Fruit fly (Drosophila melanogaster) Kc167 (cell line): ENCODE measurements around the gene CG15818.

Experiments
- Myc ChIP-seq: fragments of >200 bp; optimal IDR thresholded peaks from 2 replicates; lab custom pipeline; 2017; ENCODE audit warnings: missing external identifiers
- Sin3A ChIP-seq: fragments of >200 bp; optimal IDR thresholded peaks from 2 replicates; lab custom pipeline; 2018; ENCODE audit warnings: missing external identifiers
- h ChIP-seq: fragments of >200 bp; optimal IDR thresholded peaks from 3 replicates; lab custom pipeline; 2018; ENCODE audit warnings: missing external identifiers
- insv ChIP-seq: fragments of >200 bp; optimal IDR thresholded peaks from 3 replicates; lab custom pipeline; 2018; ENCODE audit warnings: missing external identifiers
- psq ChIP-seq: fragments of >200 bp; optimal IDR thresholded peaks from 2 replicates; lab custom pipeline; 2017; ENCODE audit warnings: missing external identifiers
- ttk ChIP-seq: sonication (Bioruptor generic); optimal IDR thresholded peaks from 2 replicates; lab custom pipeline; 2017; ENCODE audit warnings: missing external identifiers

The CG15818 gene

DNA sequence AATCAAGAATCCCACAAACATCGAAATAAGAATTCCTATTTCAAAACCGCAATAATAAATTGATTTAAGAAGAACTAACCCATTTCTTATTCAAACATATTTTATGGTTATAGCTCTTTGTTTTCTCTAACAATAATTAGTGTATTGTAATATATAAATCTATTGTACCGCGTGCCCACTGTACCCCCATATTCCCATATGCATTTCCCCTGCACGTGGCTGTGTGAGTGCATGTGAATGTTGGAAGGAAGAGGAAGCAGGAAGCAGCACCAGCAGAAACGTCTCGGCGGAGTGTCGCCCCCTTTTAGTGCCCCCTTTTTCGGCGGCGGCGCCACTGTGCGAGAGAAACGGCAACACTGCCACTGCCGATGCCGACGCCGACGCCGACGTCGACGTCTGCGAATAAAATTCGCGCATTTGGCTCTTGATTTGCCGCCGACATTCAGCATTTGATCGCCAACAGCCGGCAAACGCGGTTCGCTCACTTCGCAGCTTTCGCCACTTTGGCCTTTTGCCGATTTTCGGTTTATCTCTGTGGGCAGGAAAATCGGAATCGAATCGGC is 12.7 kb downstream of the CG15818 start:
- TF ChIP-seq Myc (lab: Kevin White, UChicago), result no peak
- TF ChIP-seq h (lab: Kevin White, UChicago), result no peak
- no peak for TF ChIP-seq insv (lab: Kevin White, UChicago)
- no peak for TF ChIP-seq psq (lab: Kevin White, UChicago)
- TF ChIP-seq Sin3A, result no peak
- TF ChIP-seq ttk (lab: Kevin White, UChicago), result no peak

dm6 chr2L:7424282-7424905 is 13.7 kb downstream of the CG15818 start:
- no peak for TF ChIP-seq Sin3A
- TF ChIP-seq Myc (lab: Kevin White, UChicago), result no peak
- no peak for TF ChIP-seq ttk (lab: Kevin White, UChicago)
- TF ChIP-seq insv (lab: Kevin White, UChicago), result no peak
- TF ChIP-seq psq (lab: Kevin White, UChicago), result no peak
- TF ChIP-seq h (lab: Kevin White, UChicago), result no peak

dm6 chr2L:7424907-7425689 is 14.4 kb downstream of the CG15818 start:
- TF ChIP-seq Myc (lab: Kevin White, UChicago), result no peak
- TF ChIP-seq insv (lab: Kevin White, UChicago), result no peak
- no peak for TF ChIP-seq psq (lab: Kevin White, UChicago)
- TF ChIP-seq h (lab: Kevin White, UChicago), result no peak

dm6 chr2L:7425690-7426056 is 15.0 kb downstream of the CG15818 start:
- no peak for TF ChIP-seq Myc (lab: Kevin White, UChicago)
- TF ChIP-seq psq (lab: Kevin White, UChicago), result no peak
- TF ChIP-seq Sin3A, result no peak
- TF ChIP-seq insv (lab: Kevin White, UChicago), result no peak
- no peak for TF ChIP-seq h (lab: Kevin White, UChicago)
- TF ChIP-seq ttk (lab: Kevin White, UChicago), result no peak

DNA sequence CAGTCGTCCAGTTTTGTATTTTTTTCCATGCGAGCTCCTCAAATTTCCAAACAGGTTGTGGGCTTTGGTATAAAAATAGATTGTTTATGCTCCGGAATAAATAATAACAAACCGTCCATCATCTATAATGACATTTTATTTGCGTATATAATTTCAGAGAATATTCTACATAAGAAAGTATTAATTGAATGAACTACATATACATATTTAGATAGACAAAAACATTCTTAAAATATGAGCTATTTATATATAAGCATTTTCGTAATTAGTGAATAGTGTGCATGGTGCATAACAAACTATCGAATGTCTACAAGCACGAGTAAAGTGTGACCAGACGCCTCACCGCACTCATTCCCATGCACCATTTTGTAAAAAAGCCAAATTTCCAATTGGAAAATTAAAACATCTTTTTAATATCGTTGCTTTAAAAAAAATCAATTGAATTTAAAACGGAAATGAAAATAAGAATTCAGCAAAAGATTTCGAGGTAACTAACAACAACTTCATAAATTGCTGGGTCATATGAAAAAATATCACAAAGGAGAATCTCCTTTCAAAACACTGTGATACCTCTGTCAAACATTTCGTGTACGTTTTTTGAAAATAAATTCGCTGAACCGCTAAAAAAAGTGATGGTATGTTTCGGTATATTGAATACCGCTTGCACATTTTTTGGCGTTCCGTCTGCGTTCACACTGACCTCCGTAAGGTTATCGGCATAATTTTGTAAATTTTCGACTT is 15.8 kb downstream of the CG15818 start, which contains the start of gene muc:
muc (plus strand) TSS at position 541 of the 741 bp plus-strand sequence.
- TF ChIP-seq psq (lab: Kevin White, UChicago), result no peak
- no peak for TF ChIP-seq Myc (lab: Kevin White, UChicago)
- TF ChIP-seq h (lab: Kevin White, UChicago), result no peak
- no peak for TF ChIP-seq ttk (lab: Kevin White, UChicago)
- no peak for TF ChIP-seq insv (lab: Kevin White, UChicago)
- TF ChIP-seq Sin3A, result no peak

DNA sequence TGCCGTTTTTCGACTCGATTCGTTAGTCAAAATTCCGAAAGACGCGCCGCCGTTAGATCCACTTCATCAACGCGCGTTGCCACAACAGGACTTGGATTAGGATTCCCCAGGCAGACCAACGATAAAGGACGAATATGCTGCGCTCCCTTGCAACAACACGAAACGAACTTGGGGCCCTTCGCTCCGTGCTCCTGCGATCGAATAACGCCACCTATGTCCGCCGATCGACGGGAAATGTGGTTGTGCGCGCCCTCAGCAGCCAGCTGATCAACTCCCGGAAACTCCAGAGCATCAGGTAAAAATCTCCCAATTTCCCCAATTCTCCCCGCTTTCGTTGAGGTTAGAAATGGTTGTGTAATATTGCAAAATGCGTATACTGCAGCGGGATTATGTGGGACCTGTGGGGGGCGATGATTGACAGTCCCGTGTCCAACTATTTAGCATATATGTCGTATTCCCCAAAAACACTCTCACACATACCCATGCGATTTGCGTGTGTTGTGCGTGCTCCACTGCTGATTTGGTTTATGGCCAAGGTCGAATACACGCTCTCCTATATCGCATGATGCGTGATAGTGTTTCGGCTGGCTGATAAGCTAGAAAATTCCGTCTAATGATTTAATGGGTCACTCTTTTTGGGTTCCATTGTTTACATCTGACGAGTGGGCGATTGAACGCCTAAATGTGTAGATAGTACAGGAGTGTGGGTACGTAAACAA is 16.5 kb downstream of the CG15818 start:
- TF ChIP-seq Sin3A (no peak), insv (lab: Kevin White, UChicago) (no peak), ttk (lab: Kevin White, UChicago) (no peak), psq (lab: Kevin White, UChicago) (no peak)

- TF ChIP-seq h (lab: Kevin White, UChicago) (no peak), Myc (lab: Kevin White, UChicago) (no peak), psq (lab: Kevin White, UChicago) (no peak), insv (lab: Kevin White, UChicago) (no peak), Sin3A (no peak), ttk (lab: Kevin White, UChicago) (no peak)
Observed at dm6 chr2L:7427786-7428137, 17.1 kb downstream of the CG15818 start.

DNA sequence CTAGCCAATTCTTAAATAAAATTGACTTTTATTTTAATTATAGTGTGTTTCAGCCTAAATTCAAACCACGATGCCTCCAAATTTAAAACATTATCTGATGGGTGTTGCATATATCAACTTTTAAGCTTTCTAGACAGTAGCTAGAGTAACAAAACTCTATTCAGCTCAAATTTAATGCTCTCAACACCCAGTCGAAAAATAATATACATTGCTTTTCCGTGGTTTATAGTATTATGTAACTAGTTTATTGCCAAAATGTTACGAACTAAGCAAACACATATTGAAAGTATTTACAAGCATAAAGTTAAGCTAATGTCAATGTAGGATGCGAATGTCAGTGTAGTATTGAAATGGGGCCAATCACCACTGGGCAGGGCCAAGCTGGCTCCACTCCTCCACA is 19.6 kb downstream of the CG15818 start:
- no peak for TF ChIP-seq Myc (lab: Kevin White, UChicago)
- TF ChIP-seq ttk (lab: Kevin White, UChicago), result no peak

DNA sequence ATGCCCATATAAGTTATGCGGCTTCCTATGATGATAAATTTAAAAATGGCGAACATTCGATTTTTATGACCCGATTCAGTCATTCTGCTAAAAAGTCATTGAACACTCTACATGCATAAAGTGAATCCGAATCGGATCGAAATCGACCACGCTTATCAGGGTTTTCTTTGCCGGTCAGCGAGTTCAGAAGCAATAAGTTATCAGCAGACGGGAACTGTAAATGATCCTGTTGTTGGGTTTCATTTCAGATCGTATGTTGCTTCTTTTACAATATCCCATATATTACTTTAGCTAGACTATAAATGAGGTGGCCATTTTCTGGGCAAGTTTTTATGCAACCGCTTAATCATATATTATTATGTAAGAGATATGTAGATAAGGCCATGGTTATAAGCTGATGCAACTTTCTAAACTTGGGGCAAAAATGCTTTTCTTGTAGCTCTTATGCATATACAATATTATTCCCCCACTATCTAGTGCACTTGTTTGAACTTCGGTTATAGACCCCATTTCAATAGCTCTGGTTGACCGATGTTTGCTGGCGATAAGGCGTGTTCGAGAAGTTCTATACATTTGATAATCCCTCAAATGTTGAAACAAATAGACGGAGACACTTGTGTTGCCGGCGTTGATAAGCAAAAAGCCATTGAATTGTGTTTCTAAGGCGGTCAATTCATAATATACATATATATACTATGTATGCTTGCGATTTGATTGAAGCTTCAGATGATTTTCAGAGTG is 21.3 kb downstream of the CG15818 start:
- TF ChIP-seq Myc (lab: Kevin White, UChicago), result no peak
- no peak for TF ChIP-seq h (lab: Kevin White, UChicago)
- no peak for TF ChIP-seq Sin3A
- no peak for TF ChIP-seq insv (lab: Kevin White, UChicago)
- TF ChIP-seq ttk (lab: Kevin White, UChicago), result no peak
- TF ChIP-seq psq (lab: Kevin White, UChicago), result no peak

- no peak for TF ChIP-seq insv (lab: Kevin White, UChicago)
- TF ChIP-seq psq (lab: Kevin White, UChicago), result no peak
- no peak for TF ChIP-seq h (lab: Kevin White, UChicago)
- TF ChIP-seq Sin3A, result no peak
- TF ChIP-seq Myc (lab: Kevin White, UChicago), result no peak
Observed at dm6 chr2L:7433337-7433956, 22.7 kb downstream of the CG15818 start, which contains the start of gene CG5958. CG5958 (minus strand) TSS chr2L:7433516.
